Fruit fly (Drosophila melanogaster) whole organism, adult: ENCODE results near the gene CG34342.

Experiments used
- CG11617 ChIP-seq: fragments of 200-800 bp; sonication (Bioruptor generic); optimal IDR thresholded peaks from 2 replicates; lab custom pipeline; 2017; ENCODE audit warnings: mild to moderate bottlenecking, missing biosample characterization, missing genetic modification reagents, missing genetic modification characterization
- CG12768 ChIP-seq: fragments of 200-800 bp; sonication (Bioruptor generic); optimal IDR thresholded peaks from 2 replicates; lab custom pipeline; 2017; ENCODE audit warnings: missing biosample characterization, missing genetic modification characterization, mild to moderate bottlenecking, moderate library complexity, missing genetic modification reagents
- CG14711 ChIP-seq: fragments of 200-800 bp; sonication (Bioruptor generic); optimal IDR thresholded peaks from 2 replicates; lab custom pipeline; 2018; ENCODE audit warnings: missing biosample characterization, mild to moderate bottlenecking, missing genetic modification characterization, moderate library complexity
- CG1620 ChIP-seq: fragments of 200-800 bp; sonication (Bioruptor generic); optimal IDR thresholded peaks from 2 replicates; lab custom pipeline; 2016; ENCODE audit warnings: missing biosample characterization, missing genetic modification characterization
- CG33017 ChIP-seq: fragments of 200-800 bp; sonication (Bioruptor generic); optimal IDR thresholded peaks from 2 replicates; lab custom pipeline; 2018; ENCODE audit warnings: missing biosample characterization, mild to moderate bottlenecking, missing genetic modification characterization, moderate library complexity
- CG5204 ChIP-seq: fragments of 200-800 bp; sonication (Bioruptor generic); optimal IDR thresholded peaks from 2 replicates; lab custom pipeline; 2016; ENCODE audit warnings: missing biosample characterization, missing genetic modification characterization
- CG7045 ChIP-seq: fragments of 200-800 bp; sonication (Bioruptor generic); optimal IDR thresholded peaks from 2 replicates; lab custom pipeline; 2017; ENCODE audit warnings: missing biosample characterization, mild to moderate bottlenecking, missing genetic modification characterization
- CG7101 ChIP-seq: fragments of 200-800 bp; sonication (Bioruptor generic); optimal IDR thresholded peaks from 2 replicates; lab custom pipeline; 2018; ENCODE audit warnings: missing biosample characterization, mild to moderate bottlenecking, missing genetic modification characterization, moderate library complexity
- Clk ChIP-seq: fragments of 200-800 bp; sonication (Bioruptor generic); optimal IDR thresholded peaks from 2 replicates; lab custom pipeline; 2017; ENCODE audit warnings: missing biosample characterization, missing genetic modification characterization
- Crg-1 ChIP-seq: fragments of 200-800 bp; sonication (Bioruptor generic); optimal IDR thresholded peaks from 2 replicates; lab custom pipeline; 2016; ENCODE audit warnings: missing biosample characterization, missing genetic modification characterization
- Hr96 ChIP-seq: fragments of 200-800 bp; sonication (Bioruptor generic); optimal IDR thresholded peaks from 2 replicates; lab custom pipeline; 2016; ENCODE audit warnings: missing biosample characterization, missing genetic modification characterization
- Mnt ChIP-seq: fragments of 200-800 bp; sonication (Bioruptor generic); optimal IDR thresholded peaks from 2 replicates; lab custom pipeline; 2016; ENCODE audit warnings: missing biosample characterization, mild to moderate bottlenecking, missing genetic modification characterization
- bab1 ChIP-seq: fragments of 200-800 bp; sonication (Bioruptor generic); optimal IDR thresholded peaks from 3 replicates; lab custom pipeline; 2019; ENCODE audit warnings: missing biosample characterization, mild to moderate bottlenecking, missing genetic modification characterization, moderate library complexity
- cic ChIP-seq: fragments of 200-800 bp; sonication (Bioruptor generic); optimal IDR thresholded peaks from 2 replicates; lab custom pipeline; 2017; ENCODE audit warnings: missing biosample characterization, mild to moderate bottlenecking, missing genetic modification characterization, moderate library complexity
- cnc ChIP-seq, 2 experiments: fragments of >200 bp; optimal IDR thresholded peaks; 2 replicates each; lab custom pipeline; 2017
- kay ChIP-seq: fragments of 200-800 bp; sonication (Bioruptor generic); peaks from one replicate; lab custom pipeline; 2016; ENCODE audit warnings: missing biosample characterization, missing genetic modification characterization, borderline replicate concordance
- ovo ChIP-seq: fragments of 200-800 bp; sonication (Bioruptor generic); optimal IDR thresholded peaks from 2 replicates; lab custom pipeline; 2016; ENCODE audit warnings: missing biosample characterization, missing genetic modification characterization
- pad ChIP-seq: fragments of 200-800 bp; sonication (Bioruptor generic); optimal IDR thresholded peaks from 3 replicates; lab custom pipeline; 2017; ENCODE audit warnings: missing biosample characterization, missing genetic modification characterization, mild to moderate bottlenecking, moderate library complexity, missing genetic modification reagents
- tj ChIP-seq: fragments of 200-800 bp; sonication (Bioruptor generic); optimal IDR thresholded peaks from 3 replicates; lab custom pipeline; 2017; ENCODE audit warnings: missing biosample characterization, mild to moderate bottlenecking, missing genetic modification characterization, moderate library complexity
- toe ChIP-seq: fragments of 200-800 bp; sonication (Bioruptor generic); optimal IDR thresholded peaks from 2 replicates; lab custom pipeline; 2016; ENCODE audit warnings: missing biosample characterization, missing genetic modification characterization

The CG34342 gene

dm6 chr3L:5510760-5511159 is at the start of gene CG34342:
Gene CG34342 (minus strand): TSS chr3L:5510860.
- TF ChIP-seq tj (GFP tag; lab: Kevin White, UChicago) (no peak), cnc (optimal IDR thresholded peaks at IDR 0.05; lab: Kevin White, UChicago) (no peak), CG7045 (no peak), CG11617 (GFP tag; lab: Kevin White, UChicago) (no peak), CG1620 (GFP tag; lab: Kevin White, UChicago) (no peak), CG5204 (GFP tag; lab: Kevin White, UChicago) (no peak), Clk (no peak), ovo (no peak), CG14711 (tag; lab: Kevin White, UChicago) (no peak), Mnt (GFP tag; lab: Kevin White, UChicago) (no peak), CG33017 (tag; lab: Kevin White, UChicago) (no peak), cic (GFP tag; lab: Kevin White, UChicago) (no peak)

- no peak for TF ChIP-seq cic (GFP tag; lab: Kevin White, UChicago)
- no peak for TF ChIP-seq Mnt (GFP tag; lab: Kevin White, UChicago)
- TF ChIP-seq CG33017 (tag; lab: Kevin White, UChicago) = no peak
- TF ChIP-seq Crg-1 (GFP tag; lab: Kevin White, UChicago) = no peak
- TF ChIP-seq CG12768 = no peak
- TF ChIP-seq CG7101 (tag; lab: Kevin White, UChicago) = no peak
- no peak for TF ChIP-seq kay (GFP tag; lab: Kevin White, UChicago)
- no peak for TF ChIP-seq CG1620 (GFP tag; lab: Kevin White, UChicago)
- TF ChIP-seq Hr96 = no peak
- TF ChIP-seq cnc (optimal IDR thresholded peaks at IDR 0.05; lab: Kevin White, UChicago) = no peak
- no peak for TF ChIP-seq tj (GFP tag; lab: Kevin White, UChicago)
- no peak for TF ChIP-seq CG14711 (tag; lab: Kevin White, UChicago)
Measured at dm6 chr3L:5556195-5556594, 45.5 kb upstream of the CG34342 start.

DNA sequence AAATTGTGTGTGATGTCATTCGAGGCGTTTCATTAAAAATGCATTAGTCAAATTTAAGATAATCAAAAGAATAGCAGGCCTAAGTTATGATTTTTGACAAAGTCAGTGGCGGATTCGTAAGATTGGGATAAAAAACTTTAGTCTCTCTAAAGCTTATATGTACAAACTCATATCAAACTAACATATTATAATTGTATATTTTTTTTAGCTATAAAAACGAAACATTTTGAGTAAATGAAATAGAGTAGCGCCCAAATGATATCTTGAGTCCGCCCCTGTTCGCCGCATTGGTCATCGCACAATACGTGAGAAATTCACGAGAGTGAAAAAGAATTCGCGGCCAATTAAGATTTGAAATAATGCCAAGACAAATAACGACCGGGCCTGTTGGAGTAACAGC is 43.7 kb upstream of the CG34342 start:
- TF ChIP-seq Mnt (GFP tag; lab: Kevin White, UChicago) (no peak), bab1 (GFP tag; lab: Kevin White, UChicago) (peak; percentile 5)

dm6 chr3L:5553717-5554116 is 43.1 kb upstream of the CG34342 start:
- no peak for TF ChIP-seq CG11617 (GFP tag; lab: Kevin White, UChicago)
- TF ChIP-seq CG7101 (tag; lab: Kevin White, UChicago) = no peak
- no peak for TF ChIP-seq cnc (optimal IDR thresholded peaks at IDR 0.05; lab: Kevin White, UChicago)
- TF ChIP-seq kay (GFP tag; lab: Kevin White, UChicago) = no peak
- TF ChIP-seq bab1 (GFP tag; lab: Kevin White, UChicago) = no peak
- no peak for TF ChIP-seq toe (GFP tag; lab: Kevin White, UChicago)
- no peak for TF ChIP-seq cic (GFP tag; lab: Kevin White, UChicago)
- no peak for TF ChIP-seq ovo
- TF ChIP-seq Mnt (GFP tag; lab: Kevin White, UChicago) = no peak
- no peak for TF ChIP-seq tj (GFP tag; lab: Kevin White, UChicago)
- no peak for TF ChIP-seq pad (GFP tag; lab: Kevin White, UChicago)
- no peak for TF ChIP-seq Crg-1 (GFP tag; lab: Kevin White, UChicago)

DNA sequence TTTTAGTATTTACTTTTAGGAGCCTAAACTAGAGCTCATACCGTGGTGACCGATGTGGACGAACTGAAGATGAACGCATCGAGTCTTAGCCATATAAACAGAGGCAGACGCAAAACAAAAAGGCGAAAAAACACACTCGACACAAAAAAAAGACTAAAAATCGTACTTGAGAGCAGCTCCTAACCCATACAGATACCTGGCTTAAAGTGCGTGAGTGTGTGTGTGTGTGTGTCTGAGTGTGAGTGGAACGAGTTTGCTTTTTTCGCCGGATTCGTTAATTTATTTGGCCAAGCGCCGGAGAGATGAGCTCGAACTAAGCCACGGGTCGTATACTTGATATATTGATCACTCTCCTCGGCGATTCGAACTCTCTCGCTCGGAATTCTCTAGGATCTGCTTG is 40.4 kb upstream of the CG34342 start, which contains the start of gene frm:
Gene frm (minus strand): TSS at position 73 of the 400 bp plus-strand sequence.
- no peak for TF ChIP-seq CG11617 (GFP tag; lab: Kevin White, UChicago)
- TF ChIP-seq Mnt (GFP tag; lab: Kevin White, UChicago) = no peak
- TF ChIP-seq Hr96 = no peak
- no peak for TF ChIP-seq CG7101 (tag; lab: Kevin White, UChicago)
- no peak for TF ChIP-seq pad (GFP tag; lab: Kevin White, UChicago)
- no peak for TF ChIP-seq cnc (optimal IDR thresholded peaks at IDR 0.05; lab: Kevin White, UChicago)
- TF ChIP-seq toe (GFP tag; lab: Kevin White, UChicago) = no peak
- no peak for TF ChIP-seq CG14711 (tag; lab: Kevin White, UChicago)
- no peak for TF ChIP-seq CG33017 (tag; lab: Kevin White, UChicago)
- no peak for TF ChIP-seq CG1620 (GFP tag; lab: Kevin White, UChicago)
- no peak for TF ChIP-seq cic (GFP tag; lab: Kevin White, UChicago)
- TF ChIP-seq tj (GFP tag; lab: Kevin White, UChicago) = no peak
- TF ChIP-seq Clk = no peak
- TF ChIP-seq CG5204 (GFP tag; lab: Kevin White, UChicago) = no peak

DNA sequence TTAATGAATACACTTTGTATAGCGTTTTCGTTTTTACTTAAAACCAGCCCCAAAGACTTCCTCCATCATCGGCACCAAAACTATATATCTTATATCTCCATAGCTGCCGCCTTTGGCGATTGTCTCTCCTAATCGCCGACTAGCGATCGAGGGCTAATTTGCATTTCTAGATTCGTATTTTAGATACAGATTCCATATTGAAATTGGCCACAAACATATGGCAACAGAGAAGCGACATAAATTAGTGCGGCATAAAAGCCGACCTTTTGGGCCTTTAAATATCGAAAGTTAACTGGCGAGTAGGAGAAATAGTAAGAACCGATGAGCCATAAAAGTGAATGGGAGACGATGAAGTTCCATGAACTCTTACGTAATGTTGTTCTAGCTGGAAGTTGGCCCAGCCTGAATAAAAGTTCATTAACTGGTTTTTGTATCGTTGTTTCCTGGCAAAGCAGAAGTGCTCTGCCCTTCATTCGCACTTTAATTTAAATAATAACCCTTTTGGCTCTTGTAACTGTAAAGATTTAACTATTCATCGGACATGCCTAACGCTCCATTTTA is 37.9 kb upstream of the CG34342 start:
- TF ChIP-seq Mnt (GFP tag; lab: Kevin White, UChicago) = no peak
- no peak for TF ChIP-seq pad (GFP tag; lab: Kevin White, UChicago)
- TF ChIP-seq cic (GFP tag; lab: Kevin White, UChicago) = no peak
- no peak for TF ChIP-seq tj (GFP tag; lab: Kevin White, UChicago)

DNA sequence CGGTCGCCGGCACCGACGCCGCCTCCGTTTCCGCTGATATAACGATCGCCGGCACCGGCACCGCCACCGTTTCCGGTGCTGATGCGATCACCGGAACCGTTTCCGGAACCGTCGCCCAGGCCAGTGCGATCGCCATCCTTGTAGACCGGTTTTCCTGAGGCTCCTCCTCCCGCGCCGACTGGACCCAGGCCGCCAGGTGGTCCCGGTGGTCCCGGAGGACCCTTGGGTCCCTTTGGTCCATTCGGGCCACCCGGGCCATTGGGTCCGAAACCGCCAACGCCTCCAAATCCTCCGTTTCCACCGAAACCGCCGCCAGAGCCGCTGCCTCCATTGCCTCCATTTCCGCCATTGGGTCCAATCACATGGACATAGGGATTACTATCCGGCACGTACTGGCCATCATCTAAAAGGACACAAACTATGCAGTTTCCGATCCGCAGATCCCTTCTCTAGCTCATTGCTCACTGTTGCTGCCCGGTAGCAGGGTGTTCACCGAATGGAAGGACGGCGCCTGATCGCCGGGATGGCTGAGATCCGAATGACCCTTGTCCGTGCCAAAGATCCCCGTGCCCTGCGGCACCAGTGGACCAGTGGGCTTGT is 32.2 kb upstream of the CG34342 start:
- TF ChIP-seq Mnt (GFP tag; lab: Kevin White, UChicago) (no peak), CG33017 (tag; lab: Kevin White, UChicago) (no peak), CG1620 (GFP tag; lab: Kevin White, UChicago) (no peak), cic (GFP tag; lab: Kevin White, UChicago) (no peak), toe (GFP tag; lab: Kevin White, UChicago) (no peak), cnc (optimal IDR thresholded peaks at IDR 0.05; lab: Kevin White, UChicago) (no peak), kay (GFP tag; lab: Kevin White, UChicago) (no peak), ovo (no peak)
